Fruit fly (Drosophila melanogaster) Kc167 (cell line): ENCODE measurements around the gene CG2975.

Experiments
- Myc ChIP-seq: fragments of >200 bp; optimal IDR thresholded peaks from 2 replicates; lab custom pipeline; 2017; ENCODE audit warnings: missing external identifiers
- Sin3A ChIP-seq: fragments of >200 bp; optimal IDR thresholded peaks from 2 replicates; lab custom pipeline; 2018; ENCODE audit warnings: missing external identifiers
- h ChIP-seq: fragments of >200 bp; optimal IDR thresholded peaks from 3 replicates; lab custom pipeline; 2018; ENCODE audit warnings: missing external identifiers
- insv ChIP-seq: fragments of >200 bp; optimal IDR thresholded peaks from 3 replicates; lab custom pipeline; 2018; ENCODE audit warnings: missing external identifiers
- psq ChIP-seq: fragments of >200 bp; optimal IDR thresholded peaks from 2 replicates; lab custom pipeline; 2017; ENCODE audit warnings: missing external identifiers
- ttk ChIP-seq: sonication (Bioruptor generic); optimal IDR thresholded peaks from 2 replicates; lab custom pipeline; 2017; ENCODE audit warnings: missing external identifiers

DNA sequence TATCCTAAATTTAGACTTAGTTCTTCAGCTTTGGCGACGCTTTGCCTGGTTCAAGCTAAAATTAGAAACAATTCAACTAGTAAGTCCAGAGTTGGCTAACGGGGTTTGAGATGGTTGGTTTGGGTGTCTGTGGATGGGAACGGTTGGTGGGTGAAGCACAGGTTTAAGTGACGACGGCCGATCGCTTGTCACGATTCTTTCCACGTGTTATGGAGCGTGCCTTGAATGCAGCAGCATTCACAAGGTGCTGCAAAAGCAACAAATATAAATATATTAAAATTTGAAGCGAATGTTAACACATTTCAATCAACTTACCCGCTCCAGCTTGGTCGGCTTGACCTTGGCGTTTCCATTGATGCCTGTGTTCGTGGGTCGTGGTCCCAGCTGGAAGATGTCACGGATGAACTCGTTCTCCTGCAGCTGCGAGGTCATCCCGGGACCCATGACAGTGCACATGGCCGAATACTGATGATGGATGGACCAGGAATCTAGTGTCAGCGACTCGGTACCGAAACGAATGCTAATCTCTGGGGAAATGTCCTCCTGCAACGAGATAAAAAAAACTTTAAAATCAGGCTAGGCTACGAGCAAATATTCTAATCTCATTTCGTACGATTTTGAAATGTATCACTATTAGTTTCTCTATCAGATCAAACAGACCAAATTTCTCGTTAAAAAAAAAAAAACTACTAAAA is 29.2 kb downstream of the CG2975 start, which contains the start of gene CG8813:
- TF ChIP-seq Sin3A (lab: Kevin White, UChicago) (no peak), ttk (lab: Kevin White, UChicago) (no peak), psq (lab: Kevin White, UChicago) (no peak), insv (lab: Kevin White, UChicago) (no peak), h (no peak), Myc (lab: Kevin White, UChicago) (no peak)
